Fruit fly (Drosophila melanogaster) whole organism, embryonic: ENCODE results near the gene CG32944.
A peak's percentile ranks its signal among the peaks of the same experiment; 100 is the strongest.

Source experiments
- Atf-2 ChIP-seq: fragments of 200-800 bp; sonication (Bioruptor generic); optimal IDR thresholded peaks from 2 replicates; lab custom pipeline; 2016; ENCODE audit warnings: missing biosample characterization, missing genetic modification characterization
- Bgb ChIP-seq: fragments of 200-800 bp; sonication (Bioruptor generic); IDR thresholded peaks from 2 replicates; pipeline ENCODE4 v1.3.6; 2022; ENCODE audit warnings: missing biosample characterization, missing genetic modification characterization; ENCODE audit not compliant: partially characterized antibody
- CG10274 ChIP-seq: fragments of 200-800 bp; sonication (Bioruptor generic); optimal IDR thresholded peaks from 3 replicates; lab custom pipeline; 2017; ENCODE audit warnings: missing biosample characterization, mild to moderate bottlenecking, missing genetic modification characterization
- CG10654 ChIP-seq: fragments of 200-800 bp; sonication (Bioruptor generic); optimal IDR thresholded peaks from 2 replicates; lab custom pipeline; 2016; ENCODE audit warnings: missing biosample characterization, missing genetic modification characterization
- CG11560 ChIP-seq: fragments of 200-800 bp; sonication (Bioruptor generic); IDR thresholded peaks from 3 replicates; pipeline ENCODE4 v1.3.6; 2022; ENCODE audit warnings: missing biosample characterization, missing genetic modification characterization
- CG11723 ChIP-seq: fragments of 200-800 bp; sonication (Bioruptor generic); optimal IDR thresholded peaks from 2 replicates; lab custom pipeline; 2017; ENCODE audit warnings: missing biosample characterization, mild to moderate bottlenecking, missing genetic modification characterization
- CG12071 ChIP-seq: fragments of 200-800 bp; sonication (Bioruptor generic); optimal IDR thresholded peaks from 3 replicates; lab custom pipeline; 2018; ENCODE audit warnings: missing biosample characterization, mild to moderate bottlenecking, missing genetic modification characterization
- CG12236 ChIP-seq: fragments of 200-800 bp; sonication (Bioruptor generic); optimal IDR thresholded peaks from 2 replicates; lab custom pipeline; 2016; ENCODE audit warnings: missing biosample characterization, missing genetic modification characterization
- CG12769 ChIP-seq: fragments of 200-800 bp; sonication (Bioruptor generic); optimal IDR thresholded peaks from 2 replicates; lab custom pipeline; 2019; ENCODE audit warnings: missing biosample characterization, mild to moderate bottlenecking, missing genetic modification characterization, moderate library complexity
- CG1603 ChIP-seq: fragments of 200-800 bp; sonication (Bioruptor generic); optimal IDR thresholded peaks from 2 replicates; lab custom pipeline; 2019; ENCODE audit warnings: missing biosample characterization, mild to moderate bottlenecking, missing genetic modification characterization, moderate library complexity
- CG16813 ChIP-seq: fragments of 200-800 bp; sonication (Bioruptor generic); IDR thresholded peaks from 3 replicates; pipeline ENCODE4 v1.3.6; 2022; ENCODE audit warnings: missing biosample characterization, missing genetic modification characterization; ENCODE audit not compliant: partially characterized antibody
- CG18011 ChIP-seq: fragments of 200-800 bp; sonication (Bioruptor generic); optimal IDR thresholded peaks from 2 replicates; lab custom pipeline; 2017; ENCODE audit warnings: missing biosample characterization, missing genetic modification characterization, mild to moderate bottlenecking, moderate library complexity, missing genotype
- CG2116 ChIP-seq: fragments of 200-800 bp; sonication (Bioruptor generic); optimal IDR thresholded peaks from 3 replicates; lab custom pipeline; 2018; ENCODE audit warnings: missing biosample characterization, mild to moderate bottlenecking, missing genetic modification characterization
- CG2199 ChIP-seq: fragments of 200-800 bp; sonication (Bioruptor generic); IDR thresholded peaks from 3 replicates; pipeline ENCODE4 v1.3.6; 2022; ENCODE audit warnings: missing biosample characterization, missing genetic modification characterization
- CG6175 ChIP-seq: fragments of 200-800 bp; sonication (Bioruptor generic); IDR thresholded peaks from 3 replicates; pipeline ENCODE4 v1.3.6; 2022; ENCODE audit warnings: missing biosample characterization, missing genetic modification characterization
- CG9727 ChIP-seq: fragments of 200-800 bp; sonication (Bioruptor generic); optimal IDR thresholded peaks from 3 replicates; lab custom pipeline; 2017; ENCODE audit warnings: missing biosample characterization, mild to moderate bottlenecking, missing genetic modification characterization
- Dip2 ChIP-seq: fragments of 200-800 bp; sonication (Bioruptor generic); IDR thresholded peaks from 2 replicates; pipeline ENCODE4 v1.3.6; 2022; ENCODE audit warnings: missing biosample characterization, missing genetic modification characterization
- E2f2 ChIP-seq: fragments of 200-800 bp; sonication (Bioruptor generic); IDR thresholded peaks from 2 replicates; pipeline ENCODE4 v1.3.6; 2022; ENCODE audit warnings: missing biosample characterization, missing genetic modification characterization
- Elba2 ChIP-seq: fragments of 200-800 bp; sonication (Bioruptor generic); optimal IDR thresholded peaks from 3 replicates; lab custom pipeline; 2016; ENCODE audit warnings: missing biosample characterization, missing genetic modification characterization
- HLHmδ ChIP-seq: fragments of 200-800 bp; sonication (Bioruptor generic); optimal IDR thresholded peaks from 2 replicates; lab custom pipeline; 2018; ENCODE audit warnings: missing biosample characterization, mild to moderate bottlenecking, missing genetic modification characterization, moderate library complexity
- MESR4 ChIP-seq: fragments of 200-800 bp; sonication (Bioruptor generic); optimal IDR thresholded peaks from 2 replicates; lab custom pipeline; 2018; ENCODE audit warnings: missing biosample characterization, mild to moderate bottlenecking, missing genetic modification characterization, moderate library complexity
- Pdp1 ChIP-seq, 2 experiments: fragments of 200-800 bp; sonication (Bioruptor generic); optimal IDR thresholded peaks; 3 replicates each; lab custom pipeline; 2016; ENCODE audit warnings: missing biosample characterization in 2 of 2, missing genetic modification characterization in 2 of 2, mild to moderate bottlenecking in 1 of 2, moderate library complexity in 1 of 2
- Rfx ChIP-seq: fragments of 200-800 bp; sonication (Bioruptor generic); IDR thresholded peaks from 2 replicates; pipeline ENCODE4 v1.3.6; 2022; ENCODE audit warnings: missing biosample characterization, missing genetic modification characterization
- Rx ChIP-seq: fragments of 200-800 bp; sonication (Bioruptor generic); IDR thresholded peaks from 2 replicates; pipeline ENCODE4 v1.3.6; 2022; ENCODE audit warnings: missing biosample characterization, missing genetic modification characterization
- Sox102F ChIP-seq: fragments of 200-800 bp; sonication (Bioruptor generic); optimal IDR thresholded peaks from 2 replicates; lab custom pipeline; 2018; ENCODE audit warnings: missing biosample characterization, mild to moderate bottlenecking, missing genetic modification characterization, moderate library complexity
- Sry-δ ChIP-seq: fragments of 200-800 bp; sonication (Bioruptor generic); optimal IDR thresholded peaks from 2 replicates; lab custom pipeline; 2016; ENCODE audit warnings: missing biosample characterization, missing genetic modification characterization
- az2 ChIP-seq: fragments of 200-800 bp; sonication (Bioruptor generic); optimal IDR thresholded peaks from 3 replicates; lab custom pipeline; 2016; ENCODE audit warnings: missing biosample characterization, missing genetic modification characterization
- bigmax ChIP-seq: fragments of 200-800 bp; sonication (Bioruptor generic); optimal IDR thresholded peaks from 2 replicates; lab custom pipeline; 2018; ENCODE audit warnings: missing biosample characterization, mild to moderate bottlenecking, missing genetic modification characterization
- bowl ChIP-seq: fragments of 200-800 bp; sonication (Bioruptor generic); IDR thresholded peaks from 2 replicates; pipeline ENCODE4 v1.3.6; 2022; ENCODE audit warnings: missing biosample characterization, missing genetic modification characterization
- bsh ChIP-seq, 2 experiments: fragments of 200-800 bp; sonication (Bioruptor generic); optimal IDR thresholded peaks; 2 replicates each; lab custom pipeline; 2017 to 2018; ENCODE audit warnings: mild to moderate bottlenecking in 2 of 2, missing biosample characterization in 2 of 2, missing genetic modification characterization in 2 of 2, moderate library complexity in 1 of 2
- dm ChIP-seq: fragments of 200-800 bp; sonication (Bioruptor generic); optimal IDR thresholded peaks from 3 replicates; lab custom pipeline; 2016; ENCODE audit warnings: missing biosample characterization, missing genetic modification characterization
- eyg ChIP-seq: fragments of 200-800 bp; sonication (Bioruptor generic); optimal IDR thresholded peaks from 3 replicates; lab custom pipeline; 2016; ENCODE audit warnings: missing biosample characterization, missing genetic modification characterization
- klu ChIP-seq: fragments of 200-800 bp; sonication (Bioruptor generic); IDR thresholded peaks from 2 replicates; pipeline ENCODE4 v1.3.6; 2022; ENCODE audit warnings: missing biosample characterization, missing genetic modification characterization
- maf-S ChIP-seq: fragments of 200-800 bp; sonication (Bioruptor generic); optimal IDR thresholded peaks from 2 replicates; lab custom pipeline; 2016; ENCODE audit warnings: missing biosample characterization, missing genetic modification characterization
- nerfin-1 ChIP-seq: fragments of 200-800 bp; sonication (Bioruptor generic); optimal IDR thresholded peaks from 3 replicates; lab custom pipeline; 2019; ENCODE audit warnings: missing biosample characterization, mild to moderate bottlenecking, missing genetic modification characterization, moderate library complexity
- nerfin-2 ChIP-seq: fragments of 200-800 bp; sonication (Bioruptor generic); IDR thresholded peaks from 2 replicates; pipeline ENCODE4 v1.3.6; 2022; ENCODE audit warnings: missing biosample characterization, missing genetic modification characterization; ENCODE audit not compliant: partially characterized antibody
- org-1 ChIP-seq: fragments of 200-800 bp; sonication (Bioruptor generic); optimal IDR thresholded peaks from 2 replicates; lab custom pipeline; 2017; ENCODE audit warnings: missing biosample characterization, missing genetic modification characterization
- p53 ChIP-seq: fragments of 200-800 bp; sonication (Bioruptor generic); optimal IDR thresholded peaks from 2 replicates; lab custom pipeline; 2016; ENCODE audit warnings: missing biosample characterization, missing genetic modification characterization
- phol ChIP-seq: fragments of 200-800 bp; sonication (Bioruptor generic); optimal IDR thresholded peaks from 3 replicates; lab custom pipeline; 2018; ENCODE audit warnings: missing biosample characterization, mild to moderate bottlenecking, missing genetic modification characterization, moderate library complexity
- pzg ChIP-seq: fragments of 200-800 bp; sonication (Bioruptor generic); optimal IDR thresholded peaks from 3 replicates; lab custom pipeline; 2018; ENCODE audit warnings: missing biosample characterization, mild to moderate bottlenecking, missing genetic modification characterization, moderate library complexity
- row ChIP-seq: fragments of 200-800 bp; sonication (Bioruptor generic); IDR thresholded peaks from 3 replicates; pipeline ENCODE4 v1.3.6; 2022; ENCODE audit warnings: missing biosample characterization, missing genetic modification characterization
- sens ChIP-seq: fragments of 200-800 bp; sonication (Bioruptor generic); peaks from one replicate; lab custom pipeline; 2016; ENCODE audit warnings: missing biosample characterization, missing genetic modification characterization
- sug ChIP-seq: fragments of 200-800 bp; optimal IDR thresholded peaks from 2 replicates; lab custom pipeline; 2019; ENCODE audit warnings: missing biosample characterization, mild to moderate bottlenecking, missing genetic modification characterization, moderate library complexity
- tap ChIP-seq: fragments of 200-800 bp; optimal IDR thresholded peaks from 3 replicates; lab custom pipeline; 2019; ENCODE audit warnings: missing biosample characterization, mild to moderate bottlenecking, missing genetic modification characterization, moderate library complexity
- twi ChIP-seq: fragments of 200-800 bp; optimal IDR thresholded peaks from 2 replicates; lab custom pipeline; 2019; ENCODE audit warnings: missing biosample characterization, mild to moderate bottlenecking, missing genetic modification characterization, moderate library complexity
- usp ChIP-seq: fragments of >200 bp; optimal IDR thresholded peaks from 2 replicates; lab custom pipeline; 2017; ENCODE audit warnings: missing biosample characterization, missing genetic modification characterization
- vnd ChIP-seq: fragments of 200-800 bp; sonication (Bioruptor generic); IDR thresholded peaks from 3 replicates; pipeline ENCODE4 v1.3.6; 2022; ENCODE audit warnings: missing biosample characterization, missing genetic modification characterization; ENCODE audit not compliant: partially characterized antibody
- zfh1 ChIP-seq: fragments of 200-800 bp; sonication (Bioruptor generic); IDR thresholded peaks from 3 replicates; pipeline ENCODE4 v1.3.6; 2022; ENCODE audit warnings: missing biosample characterization, missing genetic modification characterization

Gene CG32944

dm6 chr3R:4428585-4429464 is 9.4 kb upstream of the CG32944 start, which contains the start of gene srl (continued):
- TF ChIP-seq CG6175 (GFP tag; lab: Robert Waterston, UW) (peak; percentile 69; the same call in 1 of the 3 replicates), phol (peak; percentile 33), E2f2 (GFP tag; lab: Robert Waterston, UW) (peak; percentile 83), CG11723 (GFP tag; lab: Kevin White, UChicago) (no peak), CG11560 (tag; lab: Robert Waterston, UW) (no peak), CG2199 (GFP tag; lab: Robert Waterston, UW) (peak; percentile 85; the same call in 2 of the 3 replicates), CG18011 (GFP tag; lab: Kevin White, UChicago) (peak; percentile 7), pzg (GFP tag; lab: Kevin White, UChicago) (peak; percentile 95), bsh (GFP tag; optimal IDR thresholded peaks at IDR 0.05; lab: Kevin White, UChicago) (no peak), CG10654 (GFP tag; lab: Kevin White, UChicago) (no peak), CG12071 (no peak), Pdp1 (GFP tag; optimal IDR thresholded peaks at IDR 0.05; lab: Kevin White, UChicago) (peak in 1 of 2 experiments; percentile 48), CG16813 (GFP tag; lab: Robert Waterston, UW) (0 out of 3 replicates have a peak, but pooled peaks have one; percentile 19), CG10274 (peak; percentile 2), MESR4 (GFP tag; lab: Kevin White, UChicago) (peak; percentile 95), Bgb (GFP tag; lab: Robert Waterston, UW) (0 out of 2 replicates have a peak, but pooled peaks have one; percentile 25), sug (tag; lab: Kevin White, UChicago) (peak; percentile 44), nerfin-2 (GFP tag; lab: Robert Waterston, UW) (no peak; the same call in 1 of the 2 replicates), tap (tag; lab: Kevin White, UChicago) (no peak), klu (GFP tag; lab: Robert Waterston, UW) (no peak), bowl (no peak), sens (GFP tag; lab: Kevin White, UChicago) (peak; percentile 80), CG12769 (tag; lab: Kevin White, UChicago) (peak; percentile 44), dm (GFP tag; lab: Kevin White, UChicago) (peak; percentile 98), eyg (no peak), Rx (no peak), zfh1 (peak; percentile 35; the same call in 1 of the 3 replicates), bigmax (GFP tag; lab: Kevin White, UChicago) (peak; percentile 97), row (GFP tag; lab: Robert Waterston, UW) (peak; percentile 13; the same call in 1 of the 3 replicates), maf-S (no peak), Elba2 (GFP tag; lab: Kevin White, UChicago) (peak; percentile 41), az2 (GFP tag; lab: Kevin White, UChicago) (no peak), CG9727 (GFP tag; lab: Kevin White, UChicago) (peak; percentile 19), CG12236 (GFP tag; lab: Kevin White, UChicago) (no peak), Sox102F (GFP tag; lab: Kevin White, UChicago) (no peak), vnd (0 out of 3 replicates have a peak, but pooled peaks have one; percentile 19), Sry-δ (GFP tag; lab: Kevin White, UChicago) (peak; percentile 38), HLHmδ (peak; percentile 60), usp (GFP tag; lab: Kevin White, UChicago) (no peak), CG1603 (peak; percentile 72), twi (tag; lab: Kevin White, UChicago) (peak; percentile 72), nerfin-1 (tag; lab: Kevin White, UChicago) (peak; percentile 74), Dip2 (GFP tag; lab: Robert Waterston, UW) (no peak), p53 (GFP tag; lab: Kevin White, UChicago) (peak; percentile 30), org-1 (GFP tag; lab: Kevin White, UChicago) (no peak), Rfx (GFP tag; lab: Robert Waterston, UW) (peak; percentile 47; the same call in 1 of the 2 replicates), CG2116 (GFP tag; lab: Kevin White, UChicago) (peak; percentile 70), Atf-2 (no peak)
